Worm (Caenorhabditis elegans) whole organism, L1 larva: Measurements from ENCODE around the gene F13D12.8.

Experiments used
- aly-2 ChIP-seq: fragments of 150-350 bp; optimal IDR thresholded peaks from 2 replicates; lab custom pipeline; 2014; ENCODE audit warnings: missing biosample characterization, missing genetic modification characterization
- ama-1 ChIP-seq: fragments of 150-350 bp; optimal IDR thresholded peaks from 2 replicates; lab custom pipeline; 2014
- blmp-1 ChIP-seq: fragments of 150-350 bp; optimal IDR thresholded peaks from 2 replicates; lab custom pipeline; 2014; ENCODE audit warnings: missing biosample characterization, missing genetic modification characterization
- mab-9 ChIP-seq: fragments of 200-800 bp; sonication (Bioruptor generic); IDR thresholded peaks from 2 replicates; pipeline ENCODE4 v1.3.6; 2022; ENCODE audit warnings: missing genetic modification reagents, missing genetic modification characterization, missing compliant biosample characterization
- nhr-76 ChIP-seq: sonication (generic microtip); optimal IDR thresholded peaks from 2 replicates; lab custom pipeline; 2017; ENCODE audit warnings: missing biosample characterization, missing genetic modification characterization
- rnt-1 ChIP-seq: sonication (generic microtip); optimal IDR thresholded peaks from 2 replicates; lab custom pipeline; 2016; ENCODE audit warnings: mild to moderate bottlenecking, missing genetic modification characterization, moderate library complexity, missing compliant biosample characterization
- unc-62 ChIP-seq: fragments of 150-350 bp; optimal IDR thresholded peaks from 2 replicates; lab custom pipeline; 2014; ENCODE audit warnings: missing biosample characterization, missing genetic modification reagents, missing genetic modification characterization
- vab-15 ChIP-seq: sonication (generic microtip); optimal IDR thresholded peaks from 2 replicates; lab custom pipeline; 2017; ENCODE audit warnings: missing genotype, mild to moderate bottlenecking, missing genetic modification characterization, missing compliant biosample characterization

ce11 chrII:11689941-11690340 lies 42.5 kb downstream of the F13D12.8 start:
- TF ChIP-seq unc-62 (GFP tag; lab: Kevin White, UChicago), result no peak
- no peak for TF ChIP-seq mab-9 (GFP tag; lab: Robert Waterston, UW)
- no peak for TF ChIP-seq ama-1
- no peak for TF ChIP-seq aly-2 (tag; lab: Kevin White, UChicago)
- no peak for TF ChIP-seq nhr-76 (tag; lab: Kevin White, UChicago)
- no peak for TF ChIP-seq blmp-1
- no peak for TF ChIP-seq vab-15
- TF ChIP-seq rnt-1 (tag; lab: Kevin White, UChicago), result no peak
